Fruit fly (Drosophila melanogaster) whole organism, embryonic: ENCODE results near the gene Tep1.

ENCODE experiments used
- CG12236 ChIP-seq: fragments of 200-800 bp; sonication (Bioruptor generic); optimal IDR thresholded peaks from 2 replicates; lab custom pipeline; 2016; ENCODE audit warnings: missing biosample characterization, missing genetic modification characterization
- CG16779 ChIP-seq: fragments of 200-800 bp; sonication (Bioruptor generic); IDR thresholded peaks from 2 replicates; pipeline ENCODE4 v1.3.6; 2022; ENCODE audit warnings: missing biosample characterization, missing genetic modification characterization
- CG6813 ChIP-seq: fragments of 200-800 bp; sonication (Bioruptor generic); optimal IDR thresholded peaks from 2 replicates; lab custom pipeline; 2017; ENCODE audit warnings: missing biosample characterization, missing genetic modification characterization, mild to moderate bottlenecking, moderate library complexity, missing genetic modification reagents
- Sin3A ChIP-seq: fragments of >200 bp; optimal IDR thresholded peaks from 2 replicates; lab custom pipeline; 2018
- ara ChIP-seq: fragments of 200-800 bp; sonication (Bioruptor generic); IDR thresholded peaks from 2 replicates; pipeline ENCODE4 v1.3.6; 2022; ENCODE audit warnings: missing biosample characterization, missing genetic modification characterization
- ewg ChIP-seq: fragments of 200-800 bp; sonication (Bioruptor generic); optimal IDR thresholded peaks from 3 replicates; lab custom pipeline; 2017; ENCODE audit warnings: mild to moderate bottlenecking, missing biosample characterization, missing genetic modification reagents, missing genetic modification characterization
- eyg ChIP-seq: fragments of 200-800 bp; sonication (Bioruptor generic); optimal IDR thresholded peaks from 3 replicates; lab custom pipeline; 2016; ENCODE audit warnings: missing biosample characterization, missing genetic modification characterization
- fd96Cb ChIP-seq: fragments of 200-800 bp; sonication (Bioruptor generic); optimal IDR thresholded peaks from 2 replicates; lab custom pipeline; 2018; ENCODE audit warnings: missing biosample characterization, mild to moderate bottlenecking, missing genetic modification characterization, moderate library complexity
- her ChIP-seq: fragments of 200-800 bp; sonication (Bioruptor generic); optimal IDR thresholded peaks from 2 replicates; lab custom pipeline; 2016; ENCODE audit warnings: missing biosample characterization, missing genetic modification characterization
- lab ChIP-seq: fragments of 200-800 bp; sonication (Bioruptor generic); optimal IDR thresholded peaks from 3 replicates; lab custom pipeline; 2017; ENCODE audit warnings: missing biosample characterization, missing genetic modification characterization, mild to moderate bottlenecking, moderate library complexity, missing genetic modification reagents
- psq ChIP-seq: fragments of 200-800 bp; sonication (Bioruptor generic); optimal IDR thresholded peaks from 2 replicates; lab custom pipeline; 2017; ENCODE audit warnings: missing biosample characterization, missing genetic modification characterization
- vnd ChIP-seq: fragments of 200-800 bp; sonication (Bioruptor generic); IDR thresholded peaks from 3 replicates; pipeline ENCODE4 v1.3.6; 2022; ENCODE audit warnings: missing biosample characterization, missing genetic modification characterization; ENCODE audit not compliant: partially characterized antibody

- TF ChIP-seq ara (GFP tag; lab: Robert Waterston, UW) (no peak), CG16779 (GFP tag; lab: Robert Waterston, UW) (no peak), fd96Cb (tag; lab: Kevin White, UChicago) (no peak), psq (no peak), ewg (GFP tag; lab: Kevin White, UChicago) (no peak), her (GFP tag; lab: Kevin White, UChicago) (no peak), vnd (GFP tag; lab: Robert Waterston, UW) (no peak), lab (no peak), CG6813 (GFP tag; lab: Kevin White, UChicago) (no peak), CG12236 (GFP tag; lab: Kevin White, UChicago) (no peak), eyg (GFP tag; lab: Kevin White, UChicago) (no peak), Sin3A (lab: Kevin White, UChicago) (no peak)
Observed at dm6 chr2L:15916588-15916987, 23.0 kb upstream of the Tep1 start, which contains the start of gene CG13244.
